Worm (Caenorhabditis elegans) whole organism, late embryonic: Measurements from ENCODE around the gene hlh-4.

Experiments used
- che-1 ChIP-seq: sonication (generic microtip); optimal IDR thresholded peaks from 2 replicates; lab custom pipeline; 2016; ENCODE audit warnings: mild to moderate bottlenecking, missing genetic modification characterization, missing compliant biosample characterization
- dve-1 ChIP-seq: sonication (generic microtip); optimal IDR thresholded peaks from 2 replicates; lab custom pipeline; 2017; ENCODE audit warnings: antibody characterized with exemption, mild to moderate bottlenecking, missing genetic modification characterization, missing compliant biosample characterization
- elt-2 ChIP-seq: sonication (generic microtip); optimal IDR thresholded peaks from 2 replicates; lab custom pipeline; 2016; ENCODE audit warnings: missing genetic modification reagents, missing genetic modification characterization, missing compliant biosample characterization
- ets-4 ChIP-seq: sonication (generic microtip); optimal IDR thresholded peaks from 2 replicates; lab custom pipeline; 2016; ENCODE audit warnings: missing genetic modification characterization, missing compliant biosample characterization
- lim-6 ChIP-seq: sonication (generic microtip); optimal IDR thresholded peaks from 2 replicates; lab custom pipeline; 2016; ENCODE audit warnings: missing genetic modification characterization, missing compliant biosample characterization

DNA sequence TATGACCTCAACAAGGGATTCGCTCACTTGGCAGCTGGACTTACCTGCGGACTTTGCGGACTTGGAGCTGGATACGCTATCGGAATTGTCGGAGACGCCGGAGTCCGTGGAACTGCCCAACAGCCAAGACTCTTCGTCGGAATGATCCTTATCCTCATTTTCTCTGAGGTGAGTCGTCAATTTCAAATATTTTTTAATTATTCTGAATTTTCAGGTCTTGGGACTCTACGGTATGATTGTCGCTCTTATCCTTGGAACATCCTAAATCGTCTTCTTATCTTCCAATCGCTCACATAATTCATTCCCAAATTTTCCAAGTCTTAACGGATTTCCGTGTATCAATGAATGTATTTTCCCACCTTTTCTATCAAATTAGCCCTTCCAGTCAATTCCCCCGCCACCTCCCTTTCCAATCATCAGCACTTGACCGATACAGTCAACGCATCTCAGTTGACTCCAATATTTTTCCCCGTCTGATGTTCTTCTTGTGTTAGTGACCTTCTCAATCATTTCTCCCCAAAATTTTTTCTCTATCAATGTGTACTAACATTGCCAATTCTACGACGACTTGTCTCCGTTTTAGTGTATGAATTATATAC, 43.7 kb upstream of the hlh-4 start, which contains the start of gene R10E11.6:
- TF ChIP-seq dve-1 (tag; lab: Kevin White, UChicago): no peak
- no peak for TF ChIP-seq elt-2
- TF ChIP-seq che-1 (tag; lab: Kevin White, UChicago): no peak
- no peak for TF ChIP-seq ets-4 (tag; lab: Kevin White, UChicago)
- no peak for TF ChIP-seq lim-6 (tag; lab: Kevin White, UChicago)
